Fruit fly (Drosophila melanogaster): ENCODE results near the gene ko.

ko gene

DNA sequence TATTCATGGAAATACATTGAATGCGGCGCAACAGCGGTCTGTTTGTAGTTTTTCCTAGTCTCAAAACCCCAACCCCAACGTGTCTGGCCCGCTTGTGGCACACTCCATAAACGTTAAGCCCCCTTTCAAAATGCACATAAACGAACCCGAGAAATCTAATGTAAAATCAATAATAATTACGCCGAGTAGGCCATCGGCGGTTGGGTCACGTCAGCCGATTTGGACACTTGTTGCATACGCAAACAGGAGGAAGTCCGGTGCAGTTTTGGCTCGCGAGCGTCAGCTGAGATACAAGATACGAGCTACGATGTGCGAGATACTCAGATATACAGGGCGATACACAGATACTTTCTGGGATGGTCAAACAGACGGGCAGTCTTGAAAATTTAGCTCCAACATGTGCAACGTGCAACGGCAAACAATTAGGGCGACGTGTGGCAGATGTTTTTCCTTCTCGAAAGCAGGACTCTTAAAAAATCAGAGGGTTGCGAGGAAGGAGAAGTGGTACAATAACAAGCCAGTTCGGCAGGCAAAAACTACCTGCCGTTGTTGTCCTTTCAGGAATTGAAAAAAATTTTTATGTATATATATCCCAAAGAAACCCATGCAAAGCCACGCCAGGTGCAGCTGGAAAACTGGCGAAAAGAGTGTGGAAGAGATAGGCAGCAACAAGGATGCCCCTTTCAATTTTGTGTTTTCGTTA lies 64.6 kb downstream of the ko start:
- TF ChIP-seq CG33017 (tag; optimal IDR thresholded peaks at IDR 0.05) (no peak), Crg-1 (GFP tag; optimal IDR thresholded peaks at IDR 0.05) (no peak), CG12768 (GFP tag; optimal IDR thresholded peaks at IDR 0.05) (no peak), cic (GFP tag; optimal IDR thresholded peaks at IDR 0.05) (no peak)

DNA sequence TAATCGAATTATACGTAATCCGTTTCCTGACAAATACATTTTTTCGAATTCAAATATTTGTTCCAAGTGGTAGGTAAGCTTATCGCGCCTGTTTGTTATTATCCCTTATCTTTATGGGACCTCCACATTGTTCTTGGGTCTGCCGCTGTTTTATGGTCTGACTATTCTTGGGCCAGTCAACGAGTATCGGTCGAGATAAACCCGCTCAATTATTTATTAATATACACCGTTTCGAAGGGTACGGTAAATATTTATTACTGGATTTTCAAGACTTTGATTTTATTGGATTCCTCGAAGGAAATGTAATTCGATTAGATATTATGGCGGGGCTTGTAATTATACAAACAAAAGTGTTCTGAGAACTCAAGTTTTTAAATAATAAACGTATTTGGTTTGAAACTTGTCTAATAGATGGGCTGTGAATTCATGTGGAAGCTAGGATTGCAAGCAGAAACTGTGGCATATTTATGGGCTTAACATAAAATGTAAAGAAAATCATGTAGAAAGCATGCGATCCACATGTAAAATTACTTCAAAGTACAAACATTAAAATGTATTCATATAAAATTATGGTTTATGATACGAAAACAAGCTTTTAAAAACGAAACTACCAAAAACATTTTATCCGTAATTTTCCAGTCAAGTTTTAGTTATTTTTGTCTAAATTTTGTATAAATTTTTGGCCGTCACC lies 65.6 kb downstream of the ko start, which contains the start of gene CG43072:
TSS of gene CG43072 (plus strand) at position 641 of the 691 bp plus-strand sequence.
- TF ChIP-seq cic (GFP tag; optimal IDR thresholded peaks at IDR 0.05) (peak; percentile 44), bab1 (GFP tag; optimal IDR thresholded peaks at IDR 0.05) (no peak), CG7045 (GFP tag; optimal IDR thresholded peaks at IDR 0.05) (no peak), toe (GFP tag; optimal IDR thresholded peaks at IDR 0.05) (no peak), CG33017 (tag; optimal IDR thresholded peaks at IDR 0.05) (peak; percentile 49), CG12768 (GFP tag; optimal IDR thresholded peaks at IDR 0.05) (peak; percentile 32), CG7101 (tag; optimal IDR thresholded peaks at IDR 0.05) (peak; percentile 12), Crg-1 (GFP tag; optimal IDR thresholded peaks at IDR 0.05) (no peak), kay (GFP tag; ENCODE audit: borderline replicate concordance) (no peak), CG14711 (tag; optimal IDR thresholded peaks at IDR 0.05) (no peak)

DNA sequence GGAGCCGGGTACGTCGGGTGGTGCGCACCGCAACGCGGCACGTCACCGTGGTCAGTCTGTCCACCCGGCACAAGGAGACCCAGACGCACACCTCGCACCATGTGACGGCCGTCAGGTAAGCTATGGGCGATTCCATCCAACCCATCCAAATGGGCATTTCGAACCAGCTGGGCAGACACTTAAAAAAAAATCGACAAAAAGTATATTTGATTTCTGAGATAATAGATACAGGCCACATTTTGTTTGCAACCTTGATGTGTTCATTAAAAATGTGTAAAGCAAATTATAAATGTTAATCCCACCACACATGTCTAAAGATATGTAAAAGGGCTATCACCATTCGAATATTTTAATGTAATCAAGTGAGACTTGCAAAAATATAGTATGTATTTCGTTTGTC lies 66.4 kb downstream of the ko start:
- TF ChIP-seq cic (GFP tag; optimal IDR thresholded peaks at IDR 0.05) (no peak), Mnt (GFP tag; optimal IDR thresholded peaks at IDR 0.05) (no peak), Clk (GFP tag; optimal IDR thresholded peaks at IDR 0.05) (no peak), kay (GFP tag; ENCODE audit: borderline replicate concordance) (no peak), CG7101 (tag; optimal IDR thresholded peaks at IDR 0.05) (no peak), CG5204 (GFP tag; optimal IDR thresholded peaks at IDR 0.05) (no peak), pad (GFP tag; optimal IDR thresholded peaks at IDR 0.05) (no peak), toe (GFP tag; optimal IDR thresholded peaks at IDR 0.05) (no peak), bab1 (GFP tag; optimal IDR thresholded peaks at IDR 0.05) (no peak), tj (GFP tag; optimal IDR thresholded peaks at IDR 0.05) (no peak), CG11617 (GFP tag; optimal IDR thresholded peaks at IDR 0.05) (no peak), CG12768 (GFP tag; optimal IDR thresholded peaks at IDR 0.05) (no peak), cnc (optimal IDR thresholded peaks at IDR 0.05) (no peak), CG33017 (tag; optimal IDR thresholded peaks at IDR 0.05) (no peak), ovo (GFP tag; optimal IDR thresholded peaks at IDR 0.05) (no peak), Crg-1 (GFP tag; optimal IDR thresholded peaks at IDR 0.05) (no peak), CG14711 (tag; optimal IDR thresholded peaks at IDR 0.05) (no peak), CG7045 (GFP tag; optimal IDR thresholded peaks at IDR 0.05) (no peak)

dm6 chr3L:21061968-21062367 lies 69.0 kb downstream of the ko start:
- TF ChIP-seq pad (GFP tag; optimal IDR thresholded peaks at IDR 0.05) (no peak), cnc (optimal IDR thresholded peaks at IDR 0.05) (no peak), CG7045 (GFP tag; optimal IDR thresholded peaks at IDR 0.05) (no peak), CG14711 (tag; optimal IDR thresholded peaks at IDR 0.05) (no peak), Mnt (GFP tag; optimal IDR thresholded peaks at IDR 0.05) (no peak)

- peak; percentile 27 for TF ChIP-seq CG7101 (tag; optimal IDR thresholded peaks at IDR 0.05)
- TF ChIP-seq CG7045 (GFP tag; optimal IDR thresholded peaks at IDR 0.05) = peak; percentile 13
- peak; percentile 44 for TF ChIP-seq CG14711 (tag; optimal IDR thresholded peaks at IDR 0.05)
- no peak for TF ChIP-seq CG1620 (GFP tag; optimal IDR thresholded peaks at IDR 0.05)
- TF ChIP-seq Mnt (GFP tag; optimal IDR thresholded peaks at IDR 0.05) = no peak
- TF ChIP-seq CG33017 (tag; optimal IDR thresholded peaks at IDR 0.05) = peak; percentile 22
- peak; percentile 17 for TF ChIP-seq bab1 (GFP tag; optimal IDR thresholded peaks at IDR 0.05)
- TF ChIP-seq toe (GFP tag; optimal IDR thresholded peaks at IDR 0.05) = no peak
- TF ChIP-seq kay (GFP tag; ENCODE audit: borderline replicate concordance) = peak; percentile 55
- TF ChIP-seq cic (GFP tag; optimal IDR thresholded peaks at IDR 0.05) = no peak
- TF ChIP-seq Clk (GFP tag; optimal IDR thresholded peaks at IDR 0.05) = no peak
- TF ChIP-seq CG12768 (GFP tag; optimal IDR thresholded peaks at IDR 0.05) = peak; percentile 5
- TF ChIP-seq ovo (GFP tag; optimal IDR thresholded peaks at IDR 0.05) = no peak
- TF ChIP-seq CG5204 (GFP tag; optimal IDR thresholded peaks at IDR 0.05) = no peak
- TF ChIP-seq pad (GFP tag; optimal IDR thresholded peaks at IDR 0.05) = peak; percentile 3
- TF ChIP-seq tj (GFP tag; optimal IDR thresholded peaks at IDR 0.05) = no peak
- peak; percentile 23 for TF ChIP-seq CG11617 (GFP tag; optimal IDR thresholded peaks at IDR 0.05)
Measured at dm6 chr3L:21060189-21061070, 70.5 kb downstream of the ko start.

dm6 chr3L:21058651-21059050 lies 72.3 kb downstream of the ko start:
- TF ChIP-seq CG12768 (GFP tag; optimal IDR thresholded peaks at IDR 0.05) = peak; percentile 44
- TF ChIP-seq toe (GFP tag; optimal IDR thresholded peaks at IDR 0.05) = no peak
- peak; percentile 4 for TF ChIP-seq CG33017 (tag; optimal IDR thresholded peaks at IDR 0.05)
- peak; percentile 27 for TF ChIP-seq CG1620 (GFP tag; optimal IDR thresholded peaks at IDR 0.05)
- peak; percentile 24 for TF ChIP-seq ovo (GFP tag; optimal IDR thresholded peaks at IDR 0.05)
- TF ChIP-seq CG7101 (tag; optimal IDR thresholded peaks at IDR 0.05) = peak; percentile 38
- TF ChIP-seq Clk (GFP tag; optimal IDR thresholded peaks at IDR 0.05) = no peak
- TF ChIP-seq CG5204 (GFP tag; optimal IDR thresholded peaks at IDR 0.05) = no peak
- TF ChIP-seq cic (GFP tag; optimal IDR thresholded peaks at IDR 0.05) = peak; percentile 52
- peak; percentile 49 for TF ChIP-seq Mnt (GFP tag; optimal IDR thresholded peaks at IDR 0.05)
- no peak for TF ChIP-seq CG11617 (GFP tag; optimal IDR thresholded peaks at IDR 0.05)
- TF ChIP-seq pad (GFP tag; optimal IDR thresholded peaks at IDR 0.05) = peak; percentile 26
- TF ChIP-seq kay (GFP tag; ENCODE audit: borderline replicate concordance) = peak; percentile 68
- TF ChIP-seq bab1 (GFP tag; optimal IDR thresholded peaks at IDR 0.05) = peak; percentile 82
- peak; percentile 16 for TF ChIP-seq Hr96 (GFP tag; optimal IDR thresholded peaks at IDR 0.05)
- TF ChIP-seq CG14711 (tag; optimal IDR thresholded peaks at IDR 0.05) = no peak
- no peak for TF ChIP-seq CG7045 (GFP tag; optimal IDR thresholded peaks at IDR 0.05)
- TF ChIP-seq cnc (optimal IDR thresholded peaks at IDR 0.05) = no peak
- no peak for TF ChIP-seq Crg-1 (GFP tag; optimal IDR thresholded peaks at IDR 0.05)
- peak; percentile 65 for TF ChIP-seq tj (GFP tag; optimal IDR thresholded peaks at IDR 0.05)
